Fruit fly (Drosophila melanogaster): ENCODE results near the gene CG17272.

- TF ChIP-seq CG8478 (optimal IDR thresholded peaks at IDR 0.05) (no peak), CTCF (optimal IDR thresholded peaks at IDR 0.05) (no peak)
Measured at dm6 chr3R:20841840-20842239, 17.8 kb upstream of the CG17272 start, which contains the start of gene CG15695.

Measured in S2 (cell line).